Worm (Caenorhabditis elegans) whole organism, early embryonic: ENCODE data around the gene F31A3.5.

Source experiments
- B0310.2 ChIP-seq: sonication (generic microtip); optimal IDR thresholded peaks from 2 replicates; lab custom pipeline; 2016; ENCODE audit warnings: mild to moderate bottlenecking, missing genetic modification characterization, missing compliant biosample characterization
- F13C5.2 ChIP-seq: sonication (generic microtip); optimal IDR thresholded peaks from 2 replicates; lab custom pipeline; 2017; ENCODE audit warnings: mild to moderate bottlenecking, missing genetic modification characterization, inconsistent platforms, missing compliant biosample characterization
- aly-1 ChIP-seq: sonication (generic microtip); optimal IDR thresholded peaks from 2 replicates; lab custom pipeline; 2016; ENCODE audit warnings: missing genetic modification characterization, missing compliant biosample characterization
- ama-1 ChIP-seq: fragments of 150-350 bp; optimal IDR thresholded peaks from 2 replicates; lab custom pipeline; 2014
- ceh-13 ChIP-seq: fragments of 200-800 bp; sonication (Bioruptor generic); optimal IDR thresholded peaks from 2 replicates; lab custom pipeline; 2018; ENCODE audit warnings: mild to moderate bottlenecking, missing genetic modification characterization, missing compliant biosample characterization
- ceh-36 ChIP-seq: sonication (generic microtip); optimal IDR thresholded peaks from 2 replicates; lab custom pipeline; 2016; ENCODE audit warnings: missing genetic modification characterization, inconsistent platforms, missing compliant biosample characterization
- ets-7 ChIP-seq: sonication (generic microtip); optimal IDR thresholded peaks from 2 replicates; lab custom pipeline; 2016; ENCODE audit warnings: missing genotype, missing genetic modification characterization, missing compliant biosample characterization
- flt-1 ChIP-seq: fragments of 200-800 bp; sonication (Bioruptor generic); IDR thresholded peaks from 2 replicates; pipeline ENCODE4 v1.3.6; 2022; ENCODE audit warnings: missing genetic modification characterization, missing compliant biosample characterization
- hmbx-1 ChIP-seq: sonication (generic microtip); optimal IDR thresholded peaks from 2 replicates; lab custom pipeline; 2016; ENCODE audit warnings: mild to moderate bottlenecking, missing genetic modification characterization, missing compliant biosample characterization
- hmg-4 ChIP-seq: fragments of 200-800 bp; sonication (Bioruptor generic); optimal IDR thresholded peaks from 2 replicates; lab custom pipeline; 2018; ENCODE audit warnings: mild to moderate bottlenecking, missing genetic modification characterization, missing compliant biosample characterization
- hnd-1 ChIP-seq: sonication (generic microtip); optimal IDR thresholded peaks from 2 replicates; lab custom pipeline; 2016; ENCODE audit warnings: missing genetic modification characterization, missing compliant biosample characterization
- pes-1 ChIP-seq: fragments of 200-800 bp; sonication (Bioruptor generic); IDR thresholded peaks from 2 replicates; pipeline ENCODE4 v1.3.6; 2022; ENCODE audit warnings: missing genetic modification reagents, missing genetic modification characterization, missing compliant biosample characterization
- scrt-1 ChIP-seq: fragments of 200-800 bp; sonication (Bioruptor generic); IDR thresholded peaks from 2 replicates; pipeline ENCODE4 v1.3.6; 2022; ENCODE audit warnings: missing genetic modification characterization, missing compliant biosample characterization
- sea-1 ChIP-seq: fragments of 200-800 bp; sonication (Bioruptor generic); conservative IDR thresholded peaks from 2 replicates; pipeline ENCODE4 v1.3.6; 2022; ENCODE audit warnings: missing genetic modification characterization, missing compliant biosample characterization
- tbx-11 ChIP-seq: fragments of 200-800 bp; sonication (Bioruptor generic); IDR thresholded peaks from 2 replicates; pipeline ENCODE4 v1.3.6; 2022; ENCODE audit warnings: missing genetic modification characterization, missing compliant biosample characterization
- tbx-37 ChIP-seq: fragments of 200-800 bp; sonication (Bioruptor generic); conservative IDR thresholded peaks from 2 replicates; pipeline ENCODE4 v1.3.6; 2022; ENCODE audit warnings: missing genetic modification reagents, missing genetic modification characterization, missing compliant biosample characterization
- tra-4 ChIP-seq: sonication (generic microtip); optimal IDR thresholded peaks from 2 replicates; lab custom pipeline; 2017; ENCODE audit warnings: missing genetic modification characterization, missing compliant biosample characterization

F31A3.5 gene

DNA sequence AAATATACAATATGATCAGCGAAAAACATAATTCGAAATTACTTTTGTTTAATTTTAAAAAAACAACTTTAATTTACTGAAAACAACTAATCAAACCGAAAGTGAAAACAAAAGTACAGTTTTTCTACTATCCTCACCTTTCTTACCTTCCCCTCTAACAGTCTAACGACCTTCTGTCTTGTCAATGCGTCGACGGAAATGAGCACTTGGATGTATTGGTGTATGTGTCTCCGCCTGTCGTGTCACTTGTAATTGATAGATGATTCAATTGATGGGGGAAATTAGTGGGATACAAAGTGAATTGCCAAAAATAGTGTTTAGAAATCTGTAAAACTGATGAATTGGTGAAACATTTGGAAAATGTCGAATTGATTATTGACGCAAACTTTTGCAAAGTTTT is at the start of gene F31A3.5:
TSS of gene F31A3.5 (minus strand) at position 200 of the 400 bp plus-strand sequence.
- TF ChIP-seq ceh-36 (no peak), ets-7 (no peak), scrt-1 (GFP tag; lab: Robert Waterston, UW) (no peak), B0310.2 (tag; lab: Kevin White, UChicago) (no peak), flt-1 (GFP tag; lab: Robert Waterston, UW) (no peak), hnd-1 (tag; lab: Kevin White, UChicago) (no peak), hmg-4 (GFP tag; lab: Kevin White, UChicago) (no peak), F13C5.2 (tag; lab: Kevin White, UChicago) (no peak), tra-4 (tag; lab: Kevin White, UChicago) (no peak), tbx-37 (GFP tag; lab: Robert Waterston, UW) (no peak), pes-1 (GFP tag; lab: Robert Waterston, UW) (no peak)

DNA sequence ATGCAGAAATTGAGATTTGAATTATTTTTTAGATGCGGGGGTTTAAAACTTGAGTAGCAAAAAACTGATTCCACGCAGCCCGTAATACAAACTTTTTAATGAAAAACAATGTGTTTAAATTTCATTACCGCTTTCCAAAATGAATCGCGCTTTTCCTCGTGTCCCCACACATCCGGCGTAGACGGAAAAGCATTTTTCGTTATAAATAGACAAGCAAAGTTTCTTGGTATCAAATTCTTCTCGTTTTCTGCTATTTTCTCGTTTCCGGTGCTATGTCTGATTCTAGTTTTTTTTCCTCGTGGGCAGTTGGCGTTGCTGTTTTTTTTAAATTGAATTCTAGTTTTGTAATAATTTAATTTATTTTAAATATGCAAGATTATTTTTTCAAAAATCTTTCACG is 49.6 kb upstream of the F31A3.5 start:
- TF ChIP-seq hmg-4 (GFP tag; lab: Kevin White, UChicago) (no peak), ceh-13 (GFP tag; lab: Kevin White, UChicago) (no peak), hnd-1 (tag; lab: Kevin White, UChicago) (no peak), F13C5.2 (tag; lab: Kevin White, UChicago) (no peak), scrt-1 (GFP tag; lab: Robert Waterston, UW) (no peak), sea-1 (GFP tag; lab: Robert Waterston, UW) (no peak), hmbx-1 (tag; lab: Kevin White, UChicago) (no peak), B0310.2 (tag; lab: Kevin White, UChicago) (no peak), tra-4 (tag; lab: Kevin White, UChicago) (no peak), pes-1 (GFP tag; lab: Robert Waterston, UW) (no peak), tbx-11 (no peak), ets-7 (no peak), tbx-37 (GFP tag; lab: Robert Waterston, UW) (no peak), ama-1 (lab: Kevin White, UChicago) (no peak), flt-1 (GFP tag; lab: Robert Waterston, UW) (no peak), ceh-36 (no peak), aly-1 (tag; lab: Kevin White, UChicago) (no peak)

DNA sequence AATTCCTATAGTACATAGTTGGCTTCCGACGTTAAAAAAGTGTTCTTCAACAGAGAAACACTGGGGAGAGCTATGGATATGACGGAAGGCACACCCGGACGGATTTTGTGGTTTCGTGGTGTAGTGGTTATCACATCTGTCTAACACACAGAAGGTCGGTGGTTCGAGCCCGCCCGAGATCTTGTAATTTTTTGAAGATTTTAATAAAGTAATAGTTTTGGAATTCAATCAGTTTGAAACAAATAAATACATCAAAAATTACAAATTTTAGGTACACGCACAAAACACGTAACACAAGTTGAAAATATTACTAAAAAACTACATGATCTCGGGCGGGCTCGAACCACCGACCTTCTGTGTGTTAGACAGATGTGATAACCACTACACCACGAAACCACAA is 47.8 kb upstream of the F31A3.5 start:
- TF ChIP-seq ceh-36 (peak; percentile 64), aly-1 (tag; lab: Kevin White, UChicago) (no peak), B0310.2 (tag; lab: Kevin White, UChicago) (no peak), tra-4 (tag; lab: Kevin White, UChicago) (no peak), ama-1 (lab: Kevin White, UChicago) (no peak), flt-1 (GFP tag; lab: Robert Waterston, UW) (peak; percentile 55), tbx-11 (peak; percentile 67; the same call in 1 of the 2 replicates), ceh-13 (GFP tag; lab: Kevin White, UChicago) (peak; percentile 29), hnd-1 (tag; lab: Kevin White, UChicago) (no peak), F13C5.2 (tag; lab: Kevin White, UChicago) (no peak), hmg-4 (GFP tag; lab: Kevin White, UChicago) (no peak), pes-1 (GFP tag; lab: Robert Waterston, UW) (peak; percentile 81), scrt-1 (GFP tag; lab: Robert Waterston, UW) (peak; percentile 75; the same call in 1 of the 2 replicates), sea-1 (GFP tag; lab: Robert Waterston, UW) (peak; percentile 79; the same call in 1 of the 2 replicates), tbx-37 (GFP tag; lab: Robert Waterston, UW) (0 out of 2 replicates have a peak, but pooled peaks have one; percentile 34), ets-7 (no peak), hmbx-1 (tag; lab: Kevin White, UChicago) (no peak)

DNA sequence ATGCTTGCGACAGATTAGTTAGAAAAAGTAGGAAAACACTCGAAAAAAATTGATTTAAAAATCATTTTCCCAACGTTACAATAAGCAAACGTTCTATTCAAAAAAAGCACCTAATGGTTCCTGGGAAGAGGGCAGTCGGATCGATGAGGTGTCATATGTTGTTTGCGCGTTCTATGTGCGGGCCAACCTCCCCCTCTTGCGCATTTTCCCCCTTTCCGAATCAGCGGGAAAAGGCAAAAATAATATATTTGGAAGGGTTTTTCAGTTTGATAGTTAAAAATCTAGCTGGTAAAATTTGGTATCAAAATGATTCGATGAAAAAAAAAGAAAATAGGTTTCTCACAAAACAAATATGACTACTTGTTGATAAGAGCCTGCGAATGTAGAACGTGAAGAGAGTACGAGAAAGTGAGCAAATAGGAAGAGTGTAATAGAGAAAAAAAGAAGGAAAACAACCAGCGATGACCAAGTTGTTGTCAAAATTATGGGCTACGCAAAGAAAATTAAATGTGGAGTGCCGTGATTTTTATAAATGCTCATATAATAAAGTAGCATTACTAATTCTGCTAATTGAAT is 47.1 kb upstream of the F31A3.5 start:
- TF ChIP-seq ceh-36 (no peak), hmbx-1 (tag; lab: Kevin White, UChicago) (no peak), sea-1 (GFP tag; lab: Robert Waterston, UW) (0 out of 2 replicates have a peak, but pooled peaks have one; percentile 64), hmg-4 (GFP tag; lab: Kevin White, UChicago) (peak; percentile 17), tbx-37 (GFP tag; lab: Robert Waterston, UW) (peak; percentile 32; the same call in 1 of the 2 replicates)

DNA sequence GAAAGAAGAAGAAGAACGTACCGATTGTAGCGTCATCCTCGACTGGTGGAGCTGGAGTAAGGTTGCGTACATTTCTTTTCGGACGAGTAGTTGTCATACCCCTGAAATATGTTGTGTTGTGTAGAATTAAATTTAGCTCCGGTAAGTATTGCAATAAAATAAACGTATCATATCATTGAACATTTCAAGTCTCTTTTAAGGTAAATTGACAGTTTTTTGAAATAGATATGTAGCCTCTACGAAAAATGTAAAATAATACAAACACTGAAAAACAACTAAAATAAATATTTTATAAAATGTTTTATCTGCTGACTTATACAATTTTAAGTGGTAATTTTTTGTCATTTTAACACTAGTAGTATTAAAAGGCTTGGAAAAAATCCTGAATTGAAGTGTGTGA is 46.5 kb upstream of the F31A3.5 start, which contains the start of gene C16H3.3:
TSS of gene C16H3.3 (minus strand) at position 101 of the 400 bp plus-strand sequence.
- TF ChIP-seq hnd-1 (tag; lab: Kevin White, UChicago) (no peak), ceh-36 (no peak), F13C5.2 (tag; lab: Kevin White, UChicago) (no peak), tra-4 (tag; lab: Kevin White, UChicago) (no peak), ama-1 (lab: Kevin White, UChicago) (no peak), scrt-1 (GFP tag; lab: Robert Waterston, UW) (no peak), pes-1 (GFP tag; lab: Robert Waterston, UW) (no peak), B0310.2 (tag; lab: Kevin White, UChicago) (no peak), ceh-13 (GFP tag; lab: Kevin White, UChicago) (no peak)

DNA sequence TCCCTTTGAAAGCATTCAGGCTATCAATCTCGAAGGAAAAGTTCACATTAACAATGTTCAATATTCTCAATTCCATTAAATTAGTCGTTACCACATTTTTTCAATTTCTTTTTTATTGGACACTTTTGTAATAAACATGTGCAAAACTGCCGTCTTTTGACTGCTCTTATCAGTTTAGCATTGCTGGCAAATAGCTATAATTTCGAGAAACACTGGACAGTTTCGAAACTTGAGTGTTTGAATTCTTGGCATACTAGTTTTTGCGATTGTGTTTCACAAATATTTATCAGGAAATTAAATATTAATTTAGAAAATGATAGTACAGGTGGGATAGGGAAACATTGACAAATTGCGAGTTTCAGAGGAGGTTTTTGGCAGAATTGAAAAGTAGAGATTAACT is 37.9 kb upstream of the F31A3.5 start:
- TF ChIP-seq tra-4 (tag; lab: Kevin White, UChicago) (no peak), hmg-4 (GFP tag; lab: Kevin White, UChicago) (no peak), aly-1 (tag; lab: Kevin White, UChicago) (no peak), ama-1 (lab: Kevin White, UChicago) (no peak), pes-1 (GFP tag; lab: Robert Waterston, UW) (no peak), ets-7 (no peak), ceh-13 (GFP tag; lab: Kevin White, UChicago) (no peak), sea-1 (GFP tag; lab: Robert Waterston, UW) (no peak), hnd-1 (tag; lab: Kevin White, UChicago) (no peak), F13C5.2 (tag; lab: Kevin White, UChicago) (no peak)

DNA sequence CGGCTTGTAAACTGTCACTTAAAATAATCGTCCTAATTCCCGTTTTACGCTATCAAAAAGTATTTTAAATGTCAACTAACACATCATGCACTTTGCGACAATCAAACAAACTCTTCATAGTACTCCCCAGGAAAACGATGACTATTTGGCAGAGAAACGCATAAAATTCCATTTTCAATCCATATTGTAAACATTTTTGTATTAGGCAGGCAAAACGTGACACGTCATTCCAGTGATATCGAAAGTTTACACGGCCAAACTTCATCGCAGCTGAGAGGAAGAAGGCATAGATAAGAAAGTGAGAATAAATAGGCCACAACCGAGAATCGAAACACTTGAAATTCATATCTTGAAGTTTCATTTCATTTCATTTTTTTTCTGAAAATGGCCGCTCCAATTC is 36.7 kb upstream of the F31A3.5 start, which contains the start of gene lec-9:
TSS of gene lec-9 (plus strand) at position 349 of the 400 bp plus-strand sequence.
- TF ChIP-seq aly-1 (tag; lab: Kevin White, UChicago) (no peak), pes-1 (GFP tag; lab: Robert Waterston, UW) (no peak), F13C5.2 (tag; lab: Kevin White, UChicago) (no peak), B0310.2 (tag; lab: Kevin White, UChicago) (no peak), hnd-1 (tag; lab: Kevin White, UChicago) (no peak), scrt-1 (GFP tag; lab: Robert Waterston, UW) (no peak), flt-1 (GFP tag; lab: Robert Waterston, UW) (no peak), hmg-4 (GFP tag; lab: Kevin White, UChicago) (no peak), ets-7 (no peak), ceh-13 (GFP tag; lab: Kevin White, UChicago) (no peak), sea-1 (GFP tag; lab: Robert Waterston, UW) (no peak)
